Worm (Caenorhabditis elegans) whole organism, late embryonic: ENCODE measurements around the gene F45F2.10.
"Not testable (repeated sequence)": the region's sequence is repeated elsewhere in the genome, so short reads cannot be mapped to it uniquely, and the experiment has no call there.

Source experiments
- C08G9.2 ChIP-seq: sonication (generic microtip); optimal IDR thresholded peaks from 2 replicates; lab custom pipeline; 2016; ENCODE audit warnings: mild to moderate bottlenecking, missing genetic modification characterization, moderate library complexity, missing compliant biosample characterization
- C38D4.7 ChIP-seq: fragments of 200-800 bp; sonication (Bioruptor generic); optimal IDR thresholded peaks from 2 replicates; lab custom pipeline; 2018; ENCODE audit warnings: mild to moderate bottlenecking, missing genetic modification characterization, moderate library complexity, missing compliant biosample characterization
- ceh-2 ChIP-seq: sonication (generic microtip); optimal IDR thresholded peaks from 2 replicates; lab custom pipeline; 2016; ENCODE audit warnings: missing genotype, missing genetic modification characterization, missing compliant biosample characterization
- ceh-31 ChIP-seq: sonication (generic microtip); optimal IDR thresholded peaks from 2 replicates; lab custom pipeline; 2016; ENCODE audit warnings: missing genetic modification characterization, missing compliant biosample characterization
- ceh-48 ChIP-seq: sonication (generic microtip); optimal IDR thresholded peaks from 2 replicates; lab custom pipeline; 2016; ENCODE audit warnings: missing genetic modification characterization, inconsistent platforms, missing compliant biosample characterization
- ceh-9 ChIP-seq: sonication (generic microtip); optimal IDR thresholded peaks from 2 replicates; lab custom pipeline; 2016; ENCODE audit warnings: mild to moderate bottlenecking, missing genetic modification characterization, inconsistent platforms, missing compliant biosample characterization
- dve-1 ChIP-seq: sonication (generic microtip); optimal IDR thresholded peaks from 2 replicates; lab custom pipeline; 2017; ENCODE audit warnings: antibody characterized with exemption, mild to moderate bottlenecking, missing genetic modification characterization, missing compliant biosample characterization
- elt-2 ChIP-seq: sonication (generic microtip); optimal IDR thresholded peaks from 2 replicates; lab custom pipeline; 2016; ENCODE audit warnings: missing genetic modification reagents, missing genetic modification characterization, missing compliant biosample characterization
- elt-4 ChIP-seq: sonication (generic microtip); optimal IDR thresholded peaks from 2 replicates; lab custom pipeline; 2016; ENCODE audit warnings: missing genetic modification characterization, missing compliant biosample characterization
- hlh-13 ChIP-seq: fragments of 200-800 bp; sonication (Bioruptor generic); optimal IDR thresholded peaks from 2 replicates; lab custom pipeline; 2018; ENCODE audit warnings: mild to moderate bottlenecking, missing genetic modification characterization, missing compliant biosample characterization
- hlh-6 ChIP-seq: sonication (generic microtip); optimal IDR thresholded peaks from 2 replicates; lab custom pipeline; 2016; ENCODE audit warnings: missing genotype, missing genetic modification characterization, missing compliant biosample characterization
- hlh-8 ChIP-seq: sonication (generic microtip); optimal IDR thresholded peaks from 2 replicates; lab custom pipeline; 2016; ENCODE audit warnings: missing genotype, missing genetic modification characterization, missing compliant biosample characterization
- lin-11 ChIP-seq: fragments of 200-800 bp; sonication (Bioruptor generic); optimal IDR thresholded peaks from 2 replicates; lab custom pipeline; 2018; ENCODE audit warnings: mild to moderate bottlenecking, missing genetic modification characterization, missing compliant biosample characterization
- mec-3 ChIP-seq: sonication (generic microtip); optimal IDR thresholded peaks from 2 replicates; lab custom pipeline; 2016; ENCODE audit warnings: borderline replicate concordance, missing genetic modification characterization, missing compliant biosample characterization
- odd-2 ChIP-seq: sonication (generic microtip); optimal IDR thresholded peaks from 2 replicates; lab custom pipeline; 2017; ENCODE audit warnings: antibody characterized with exemption, mild to moderate bottlenecking, missing genetic modification characterization, missing compliant biosample characterization
- pat-9 ChIP-seq: fragments of 200-800 bp; sonication (Bioruptor generic); optimal IDR thresholded peaks from 2 replicates; lab custom pipeline; 2018; ENCODE audit warnings: mild to moderate bottlenecking, missing genetic modification characterization, moderate library complexity, missing compliant biosample characterization
- pha-4 ChIP-seq: fragments of 150-350 bp; optimal IDR thresholded peaks from 2 replicates; lab custom pipeline; 2018; ENCODE audit warnings: missing biosample characterization, missing genetic modification reagents, missing genetic modification characterization
- ref-2 ChIP-seq: sonication (generic microtip); optimal IDR thresholded peaks from 2 replicates; lab custom pipeline; 2016; ENCODE audit warnings: missing genetic modification characterization, missing compliant biosample characterization
- sox-2 ChIP-seq: fragments of 200-800 bp; sonication (Bioruptor generic); IDR thresholded peaks from 2 replicates; pipeline ENCODE4 v1.3.6; 2022; ENCODE audit warnings: missing genetic modification reagents, missing genetic modification characterization, missing compliant biosample characterization
- sox-4 ChIP-seq: sonication (generic microtip); optimal IDR thresholded peaks from 2 replicates; lab custom pipeline; 2017; ENCODE audit warnings: mild to moderate bottlenecking, missing genetic modification characterization, inconsistent platforms, missing compliant biosample characterization
- tbx-2 ChIP-seq: sonication (generic microtip); optimal IDR thresholded peaks from 2 replicates; lab custom pipeline; 2016; ENCODE audit warnings: missing genetic modification characterization, missing compliant biosample characterization
- ttx-3 ChIP-seq: sonication (generic microtip); optimal IDR thresholded peaks from 2 replicates; lab custom pipeline; 2016; ENCODE audit warnings: missing genetic modification reagents, missing genetic modification characterization, missing compliant biosample characterization
- unc-3 ChIP-seq, 2 experiments: fragments of 200-800 bp in 1 of 2; sonication (Bioruptor generic) in 1 of 2; sonication (generic microtip) in 1 of 2; conservative IDR thresholded peaks in 1 of 2; optimal IDR thresholded peaks in 1 of 2; 2 replicates each; pipeline versions ENCODE4 v1.3.6 to Lab custom; 2016 to 2022; ENCODE audit warnings: missing compliant biosample characterization in 2 of 2, missing genetic modification characterization in 2 of 2, missing genetic modification reagents in 1 of 2
- unc-86 ChIP-seq: sonication (generic microtip); optimal IDR thresholded peaks from 2 replicates; lab custom pipeline; 2016; ENCODE audit warnings: missing genetic modification characterization, missing compliant biosample characterization

The F45F2.10 gene

DNA sequence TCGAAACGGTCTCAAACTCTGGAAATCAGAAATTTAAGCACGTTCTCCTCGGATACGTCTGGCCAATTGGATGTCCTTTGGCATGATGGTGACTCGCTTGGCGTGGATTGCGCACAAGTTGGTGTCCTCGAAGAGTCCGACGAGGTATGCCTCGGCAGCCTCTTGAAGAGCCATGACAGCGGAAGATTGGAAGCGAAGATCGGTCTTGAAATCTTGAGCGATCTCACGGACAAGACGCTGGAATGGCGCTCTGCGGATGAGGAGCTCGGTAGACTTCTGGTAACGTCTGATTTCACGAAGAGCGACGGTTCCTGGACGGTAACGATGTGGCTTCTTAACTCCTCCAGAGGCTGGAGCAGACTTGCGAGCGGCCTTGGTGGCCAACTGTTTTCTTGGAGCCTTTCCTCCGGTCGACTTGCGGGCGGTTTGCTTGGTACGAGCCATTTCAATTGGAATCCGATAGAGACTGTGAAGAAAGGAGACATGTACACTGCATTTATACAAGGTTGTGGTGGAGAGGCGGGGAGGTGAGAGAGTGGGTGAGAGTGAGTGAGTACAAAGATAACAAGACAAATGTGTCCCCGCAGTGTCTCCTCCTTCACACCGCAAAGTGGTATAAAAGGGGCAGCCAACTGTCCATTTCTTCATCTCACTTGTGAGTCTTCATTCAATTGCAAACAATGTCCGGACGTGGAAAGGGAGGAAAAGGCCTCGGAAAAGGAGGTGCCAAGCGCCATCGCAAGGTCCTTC is 16.0 kb upstream of the F45F2.10 start, which contains the start of the genes his-6 and his-5:
Gene his-6, minus strand, starts transcription at position 444 of the 750 bp plus-strand sequence.
Gene his-5, plus strand, starts transcription at position 681 of the 750 bp plus-strand sequence.
- peak; percentile 52 for TF ChIP-seq ceh-31 (tag; lab: Kevin White, UChicago)
- peak; percentile 30 for TF ChIP-seq sox-2 (GFP tag; lab: Robert Waterston, UW)
- peak; percentile 51 for TF ChIP-seq ref-2 (tag; lab: Kevin White, UChicago)
- peak; percentile 61 for TF ChIP-seq unc-3 (GFP tag; conservative IDR thresholded peaks at IDR 0.05; lab: Robert Waterston, UW)
- TF ChIP-seq unc-3 (tag; optimal IDR thresholded peaks at IDR 0.05; lab: Kevin White, UChicago), result not testable (repeated sequence)

ce11 chrV:8533916-8534315 is 15.2 kb upstream of the F45F2.10 start:
- TF ChIP-seq sox-4 (no peak), ceh-48 (tag; lab: Kevin White, UChicago) (no peak), hlh-8 (tag; lab: Kevin White, UChicago) (no peak), unc-86 (no peak), tbx-2 (tag; lab: Kevin White, UChicago) (no peak), C38D4.7 (GFP tag; lab: Kevin White, UChicago) (no peak), odd-2 (no peak), mec-3 (tag; lab: Kevin White, UChicago) (no peak), hlh-13 (GFP tag; lab: Kevin White, UChicago) (no peak), ttx-3 (tag; lab: Kevin White, UChicago) (no peak)

- TF ChIP-seq pat-9; dve-1 (tag; lab: Kevin White, UChicago); ceh-9 (tag; lab: Kevin White, UChicago): not testable (repeated sequence)
Measured at ce11 chrV:8533067-8533466, 14.4 kb upstream of the F45F2.10 start, which contains the start of the genes his-8 and his-7. Gene his-8, minus strand, starts transcription at chrV:8533086. Gene his-7, plus strand, starts transcription at chrV:8533379.

DNA sequence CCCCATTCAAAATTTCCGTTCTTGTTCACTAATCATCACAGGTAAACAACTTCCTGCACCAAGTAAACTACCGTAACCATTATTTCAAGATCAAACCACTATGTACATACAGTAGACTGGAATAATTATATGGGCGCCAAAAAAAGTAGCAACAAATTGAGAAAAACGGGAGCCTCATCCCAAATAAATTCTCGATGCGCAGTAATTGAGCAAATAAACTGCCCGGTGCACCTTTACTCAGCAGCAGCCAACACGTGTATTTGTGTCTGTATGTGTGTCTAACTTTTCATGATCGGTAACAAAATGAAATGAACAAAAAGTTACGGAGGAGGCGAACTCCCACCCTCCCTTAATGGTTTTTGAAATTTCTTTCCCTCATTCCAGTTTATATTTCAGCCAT is 10.5 kb upstream of the F45F2.10 start, which contains the start of gene otpl-5:
Gene otpl-5, plus strand, starts transcription at position 301 of the 400 bp plus-strand sequence.
- no peak for TF ChIP-seq hlh-6 (tag; lab: Kevin White, UChicago)
- no peak for TF ChIP-seq C08G9.2 (tag; lab: Kevin White, UChicago)
- TF ChIP-seq elt-2, result no peak
- TF ChIP-seq, all 69 proteins: peak for 0

DNA sequence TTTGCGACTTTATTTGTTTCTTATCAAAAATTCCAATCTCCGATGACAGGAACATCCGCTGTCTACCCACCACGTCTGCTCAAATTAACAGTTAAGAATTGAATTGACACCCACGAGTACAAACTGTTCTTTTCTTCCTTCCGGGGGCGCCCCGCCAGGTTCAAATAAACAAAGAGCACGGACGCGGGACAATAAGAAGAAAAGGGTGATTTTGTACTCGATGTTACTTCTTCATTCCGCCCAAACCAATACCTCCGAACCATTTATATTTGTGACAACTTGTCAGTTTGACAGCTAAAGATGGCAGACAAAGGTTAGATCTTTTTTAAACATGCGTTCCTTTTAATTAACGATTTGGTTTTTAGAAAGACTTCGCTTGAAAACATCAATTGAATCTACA is 7.1 kb upstream of the F45F2.10 start, which contains the start of gene otpl-6:
Gene otpl-6, plus strand, starts transcription at position 301 of the 400 bp plus-strand sequence.
- no peak for TF ChIP-seq ceh-2 (tag; lab: Kevin White, UChicago)
- TF ChIP-seq ttx-3 (tag; lab: Kevin White, UChicago), result no peak
- TF ChIP-seq pat-9, result no peak
- no peak for TF ChIP-seq C08G9.2 (tag; lab: Kevin White, UChicago)
- TF ChIP-seq pha-4 (tag; lab: Kevin White, UChicago), result no peak
- no peak for TF ChIP-seq lin-11 (tag; lab: Kevin White, UChicago)

DNA sequence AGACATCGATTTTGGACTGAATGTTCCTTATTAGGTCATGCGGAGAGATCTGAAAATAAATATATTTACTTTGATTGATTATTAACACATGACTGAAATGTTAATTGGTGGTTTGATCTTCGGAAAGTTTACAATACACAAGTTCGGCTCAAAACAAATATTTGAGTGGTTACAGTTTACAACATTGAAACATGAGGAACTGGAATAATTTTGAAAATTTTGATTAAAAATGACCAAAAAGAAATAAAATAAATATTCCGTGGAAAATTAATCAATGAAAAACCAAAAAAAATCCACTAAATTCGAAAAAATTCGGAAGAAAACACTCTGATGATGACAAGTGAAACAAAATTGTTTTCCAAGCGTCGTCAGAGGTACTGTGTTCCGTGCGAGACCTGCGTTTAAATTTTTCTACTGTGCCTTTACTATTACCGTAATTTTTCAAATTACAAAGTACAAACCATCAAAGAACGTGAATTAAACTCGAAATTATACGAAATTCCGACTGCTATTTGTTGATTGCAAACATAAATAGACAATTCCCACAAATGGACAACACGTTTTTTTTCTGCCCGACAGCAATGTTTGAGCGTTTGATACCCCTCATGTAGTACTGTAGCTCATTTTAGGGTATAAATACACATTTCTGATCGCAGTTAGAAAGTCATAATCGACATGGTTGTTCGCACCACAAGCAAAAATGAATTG is 2.3 kb upstream of the F45F2.10 start, which contains the start of the genes F45F2.11 and otpl-7:
Gene F45F2.11, minus strand, starts transcription at position 51 of the 708 bp plus-strand sequence.
Gene otpl-7, plus strand, starts transcription at position 658 of the 708 bp plus-strand sequence.
- TF ChIP-seq elt-4 (tag; lab: Kevin White, UChicago), result no peak
- TF ChIP-seq, all 69 proteins: peak for 0

ce11 chrV:8518283-8518682 is 389 bp downstream of the F45F2.10 start:
- no peak for TF ChIP-seq ceh-2 (tag; lab: Kevin White, UChicago)
